Fruit fly (Drosophila melanogaster) whole organism, wandering third instar larva: ENCODE results near the gene Baldspot.

Source experiments
- Abd-B ChIP-seq: fragments of >200 bp; optimal IDR thresholded peaks from 2 replicates; lab custom pipeline; 2017; ENCODE audit warnings: missing biosample characterization, missing genetic modification characterization
- Dfd ChIP-seq: fragments of >200 bp; optimal IDR thresholded peaks from 2 replicates; lab custom pipeline; 2017; ENCODE audit warnings: missing biosample characterization, missing genetic modification characterization
- HLH106 ChIP-seq: fragments of 200-800 bp; optimal IDR thresholded peaks from 3 replicates; lab custom pipeline; 2019; ENCODE audit warnings: missing biosample characterization, mild to moderate bottlenecking, missing genetic modification characterization, moderate library complexity
- Hnf4 ChIP-seq: fragments of 200-800 bp; sonication (Bioruptor generic); optimal IDR thresholded peaks from 2 replicates; lab custom pipeline; 2016; ENCODE audit warnings: missing biosample characterization, mild to moderate bottlenecking, missing genetic modification characterization
- Hr78 ChIP-seq: fragments of >200 bp; optimal IDR thresholded peaks from 2 replicates; lab custom pipeline; 2017; ENCODE audit warnings: missing biosample characterization, missing genetic modification characterization
- Hr83 ChIP-seq: fragments of 200-300 bp; sonication (Bioruptor generic); optimal IDR thresholded peaks from 2 replicates; lab custom pipeline; 2016; ENCODE audit warnings: missing biosample characterization, mild to moderate bottlenecking, missing genetic modification characterization, moderate library complexity; ENCODE audit not compliant: poor library complexity, severe bottlenecking
- Vsx2 ChIP-seq: fragments of 200-300, 225-300 bp; sonication (Bioruptor generic); optimal IDR thresholded peaks from 2 replicates; lab custom pipeline; 2018; ENCODE audit warnings: missing biosample characterization, missing genetic modification characterization; ENCODE audit not compliant: partially characterized antibody
- brk ChIP-seq: fragments of 200-800 bp; sonication (Bioruptor generic); optimal IDR thresholded peaks from 2 replicates; lab custom pipeline; 2016; ENCODE audit warnings: missing biosample characterization, mild to moderate bottlenecking, missing genetic modification characterization
- fru ChIP-seq: fragments of 200-800 bp; sonication (Bioruptor generic); optimal IDR thresholded peaks from 3 replicates; lab custom pipeline; 2016; ENCODE audit warnings: missing biosample characterization, mild to moderate bottlenecking, missing genetic modification characterization
- psq ChIP-seq: fragments of 200-800 bp; sonication (Bioruptor generic); optimal IDR thresholded peaks from 3 replicates; lab custom pipeline; 2017; ENCODE audit warnings: missing biosample characterization, mild to moderate bottlenecking, missing genetic modification characterization, moderate library complexity
- sv ChIP-seq: fragments of 200-800 bp; sonication (Bioruptor generic); optimal IDR thresholded peaks from 3 replicates; lab custom pipeline; 2016; ENCODE audit warnings: missing biosample characterization, missing genetic modification characterization
- usp ChIP-seq: fragments of >200 bp; optimal IDR thresholded peaks from 2 replicates; lab custom pipeline; 2017; ENCODE audit warnings: missing biosample characterization, missing genetic modification characterization

DNA sequence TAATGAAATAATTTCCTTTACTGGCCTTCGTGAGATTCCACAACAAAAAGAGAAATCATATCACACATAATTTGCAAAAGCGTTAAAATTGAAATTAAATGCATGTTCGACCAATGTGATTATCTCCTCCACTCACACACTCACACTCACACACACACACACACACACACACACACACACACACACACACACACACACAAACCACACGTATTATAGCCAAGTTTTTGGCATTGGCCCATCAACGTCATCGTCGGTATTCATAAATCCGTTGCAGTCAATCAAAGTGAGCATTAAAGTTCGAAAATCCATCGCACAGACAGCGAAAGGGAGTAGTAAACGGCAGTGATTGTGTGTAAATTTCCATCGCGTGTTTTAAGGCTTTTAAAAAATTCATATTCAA, 28.6 kb upstream of the Baldspot start:
- TF ChIP-seq Dfd: peak; percentile 85
- no peak for TF ChIP-seq Vsx2 (GFP tag; lab: Kevin White, UChicago)
- no peak for TF ChIP-seq Hr83 (GFP tag; lab: Kevin White, UChicago)
- TF ChIP-seq fru (GFP tag; lab: Kevin White, UChicago): no peak
- TF ChIP-seq usp (GFP tag; lab: Kevin White, UChicago): no peak
- TF ChIP-seq psq: no peak
- no peak for TF ChIP-seq Hr78 (GFP tag; lab: Kevin White, UChicago)
- no peak for TF ChIP-seq brk (GFP tag; lab: Kevin White, UChicago)
- TF ChIP-seq Abd-B: no peak
- TF ChIP-seq HLH106 (tag; lab: Kevin White, UChicago): no peak
- no peak for TF ChIP-seq Hnf4 (GFP tag; lab: Kevin White, UChicago)
- no peak for TF ChIP-seq sv (GFP tag; lab: Kevin White, UChicago)
